Worm (Caenorhabditis elegans) whole organism, L4 larva: ENCODE measurements around the gene R102.8.

ENCODE experiments used
- F44E2.7 ChIP-seq: fragments of 200-800 bp; sonication (Bioruptor generic); IDR thresholded peaks from 2 replicates; pipeline ENCODE4 v2.1.2; 2022; ENCODE audit warnings: missing genetic modification characterization, missing compliant biosample characterization
- R02D3.7 ChIP-seq: fragments of 150-350 bp; sonication (generic microtip); optimal IDR thresholded peaks from 3 replicates; lab custom pipeline; 2014; ENCODE audit warnings: missing biosample characterization, missing genetic modification characterization
- T20F7.1 ChIP-seq: fragments of 200-800 bp; sonication (Bioruptor generic); optimal IDR thresholded peaks from 2 replicates; lab custom pipeline; 2018; ENCODE audit warnings: mild to moderate bottlenecking, missing genetic modification characterization, missing compliant biosample characterization
- Y48G9A.11 ChIP-seq: fragments of 200-800 bp; sonication (Bioruptor generic); IDR thresholded peaks from 2 replicates; pipeline ENCODE4 v1.3.6; 2022; ENCODE audit warnings: missing genetic modification reagents, missing genetic modification characterization, missing compliant biosample characterization
- aha-1 ChIP-seq: fragments of 150-350 bp; peaks from one replicate; lab custom pipeline; 2014; ENCODE audit warnings: missing biosample characterization, missing genetic modification characterization
- arid-1 ChIP-seq: fragments of 200-800 bp; sonication (Bioruptor generic); conservative IDR thresholded peaks from 2 replicates; pipeline ENCODE4 v1.3.6; 2022; ENCODE audit warnings: missing genetic modification reagents, missing genetic modification characterization, missing compliant biosample characterization
- daf-16 ChIP-seq, 3 experiments: sonication (generic microtip); optimal IDR thresholded peaks; 2 replicates each; lab custom pipeline; 2016 to 2017; ENCODE audit warnings: missing genetic modification characterization in 3 of 3, missing genetic modification reagents in 3 of 3, mild to moderate bottlenecking in 2 of 3, missing compliant biosample characterization in 2 of 3, missing biosample characterization in 1 of 3, moderate library complexity in 1 of 3
- dmd-6 ChIP-seq: fragments of 200-800 bp; sonication (Bioruptor generic); IDR thresholded peaks from 2 replicates; pipeline ENCODE4 v1.3.6; 2022; ENCODE audit warnings: missing genetic modification reagents, missing genetic modification characterization, missing compliant biosample characterization
- dmd-9 ChIP-seq: fragments of 200-800 bp; sonication (Bioruptor generic); IDR thresholded peaks from 2 replicates; pipeline ENCODE4 v1.3.6; 2022; ENCODE audit warnings: missing genetic modification reagents, missing genetic modification characterization, missing compliant biosample characterization
- dpl-1 ChIP-seq: fragments of 150-350 bp; optimal IDR thresholded peaks from 2 replicates; lab custom pipeline; 2014; ENCODE audit warnings: missing biosample characterization, missing genetic modification reagents, missing genetic modification characterization
- egl-43 ChIP-seq: fragments of 200-800 bp; sonication (Bioruptor generic); IDR thresholded peaks from 2 replicates; pipeline ENCODE4 v1.3.6; 2022; ENCODE audit warnings: missing genetic modification reagents, missing genetic modification characterization, missing compliant biosample characterization
- fkh-10 ChIP-seq: fragments of 150-350 bp; optimal IDR thresholded peaks from 2 replicates; lab custom pipeline; 2014; ENCODE audit warnings: missing biosample characterization, missing genetic modification reagents, missing genetic modification characterization
- hlh-11 ChIP-seq: fragments of 200-800 bp; sonication (Bioruptor generic); optimal IDR thresholded peaks from 2 replicates; lab custom pipeline; 2018; ENCODE audit warnings: mild to moderate bottlenecking, missing genetic modification characterization, missing compliant biosample characterization
- hlh-30 ChIP-seq: sonication (generic microtip); optimal IDR thresholded peaks from 2 replicates; lab custom pipeline; 2017; ENCODE audit warnings: antibody characterized with exemption, mild to moderate bottlenecking, missing genetic modification characterization, missing compliant biosample characterization; ENCODE audit not compliant: insufficient read depth
- hmg-1.1 ChIP-seq: fragments of 200-800 bp; sonication (Bioruptor generic); IDR thresholded peaks from 2 replicates; pipeline ENCODE4 v1.3.6; 2022; ENCODE audit warnings: missing genetic modification reagents, missing genetic modification characterization, missing compliant biosample characterization
- jun-1 ChIP-seq: fragments of 150-350 bp; optimal IDR thresholded peaks from 2 replicates; lab custom pipeline; 2014; ENCODE audit warnings: missing biosample characterization, missing genetic modification reagents, missing genetic modification characterization
- lin-13 ChIP-seq: fragments of 150-350 bp; optimal IDR thresholded peaks from 2 replicates; lab custom pipeline; 2014; ENCODE audit warnings: missing biosample characterization, missing genetic modification reagents, missing genetic modification characterization
- lin-15B ChIP-seq: fragments of 150-350 bp; sonication (generic microtip); optimal IDR thresholded peaks from 3 replicates; lab custom pipeline; 2014; ENCODE audit warnings: missing biosample characterization, missing genetic modification characterization
- lsy-2 ChIP-seq, 2 experiments: fragments of 150-350 bp in 1 of 2; sonication (generic microtip) in 1 of 2; optimal IDR thresholded peaks; 2 replicates each; lab custom pipeline; 2014 to 2017; ENCODE audit warnings: missing biosample characterization in 2 of 2, missing genetic modification characterization in 2 of 2
- mdl-1 ChIP-seq, 2 experiments: fragments of 150-350 bp in 1 of 2; sonication (generic microtip) in 1 of 2; optimal IDR thresholded peaks; 2 replicates each; lab custom pipeline; 2014 to 2017; ENCODE audit warnings: missing biosample characterization in 2 of 2, missing genetic modification characterization in 2 of 2
- mes-2 ChIP-seq: sonication (generic microtip); optimal IDR thresholded peaks from 2 replicates; lab custom pipeline; 2016; ENCODE audit warnings: missing genotype, mild to moderate bottlenecking, missing genetic modification characterization, missing compliant biosample characterization; ENCODE audit not compliant: poor library complexity, severe bottlenecking
- nhr-237 ChIP-seq: sonication (generic microtip); optimal IDR thresholded peaks from 2 replicates; lab custom pipeline; 2017; ENCODE audit warnings: missing biosample characterization, missing genetic modification characterization
- nhr-25 ChIP-seq: sonication (generic microtip); optimal IDR thresholded peaks from 2 replicates; lab custom pipeline; 2017; ENCODE audit warnings: missing genetic modification characterization, mild to moderate bottlenecking, missing compliant biosample characterization, antibody characterized with exemption, moderate library complexity, borderline replicate concordance; ENCODE audit not compliant: insufficient read depth
- nhr-6 ChIP-seq: fragments of 150-350 bp; optimal IDR thresholded peaks from 2 replicates; lab custom pipeline; 2014; ENCODE audit warnings: missing biosample characterization, missing genetic modification characterization
- php-3 ChIP-seq: fragments of 200-800 bp; sonication (Bioruptor generic); IDR thresholded peaks from 2 replicates; pipeline ENCODE4 v1.3.6; 2022; ENCODE audit warnings: missing genetic modification reagents, missing genetic modification characterization, missing compliant biosample characterization
- pqm-1 ChIP-seq: sonication (generic microtip); optimal IDR thresholded peaks from 2 replicates; lab custom pipeline; 2017; ENCODE audit warnings: missing biosample characterization, missing genetic modification characterization
- rbr-2 ChIP-seq: sonication (generic microtip); optimal IDR thresholded peaks from 2 replicates; lab custom pipeline; 2016; ENCODE audit warnings: missing genotype, missing genetic modification characterization, missing compliant biosample characterization
- spr-3 ChIP-seq: fragments of 200-800 bp; sonication (Bioruptor generic); optimal IDR thresholded peaks from 2 replicates; lab custom pipeline; 2018; ENCODE audit warnings: mild to moderate bottlenecking, missing genetic modification characterization, missing compliant biosample characterization
- unc-130 ChIP-seq: sonication (generic microtip); optimal IDR thresholded peaks from 2 replicates; lab custom pipeline; 2016; ENCODE audit warnings: missing genetic modification reagents, missing genetic modification characterization, missing compliant biosample characterization
- unc-62 ChIP-seq, 3 experiments: fragments of 150-350 bp in 1 of 3; sonication (generic microtip); optimal IDR thresholded peaks in 2 of 3; peaks in 1 of 3; 1 replicate in 1 of 3; 2 replicates in 2 of 3; lab custom pipeline; 2014 to 2017; ENCODE audit warnings: missing biosample characterization in 3 of 3, missing genetic modification characterization in 3 of 3, missing genetic modification reagents in 3 of 3, missing genotype in 1 of 3
- zag-1 ChIP-seq: fragments of 150-350 bp; optimal IDR thresholded peaks from 2 replicates; lab custom pipeline; 2014; ENCODE audit warnings: missing biosample characterization, missing genetic modification characterization

Gene R102.8

ce11 chrIV:10690139-10690538 is at the start of gene R102.8:
TSS of gene R102.8 (minus strand) at chrIV:10690239.
- no peak for TF ChIP-seq egl-43 (GFP tag; lab: Robert Waterston, UW)
- no peak for TF ChIP-seq zag-1 (tag; lab: Kevin White, UChicago)
- peak in 1 of 2 experiments; percentile 70 for TF ChIP-seq unc-62 (GFP tag; optimal IDR thresholded peaks at IDR 0.05 in 1 of 2; lab: Kevin White, UChicago)
- TF ChIP-seq unc-62 (tag; optimal IDR thresholded peaks at IDR 0.05; lab: Kevin White, UChicago): no peak
- TF ChIP-seq nhr-25: no peak

DNA sequence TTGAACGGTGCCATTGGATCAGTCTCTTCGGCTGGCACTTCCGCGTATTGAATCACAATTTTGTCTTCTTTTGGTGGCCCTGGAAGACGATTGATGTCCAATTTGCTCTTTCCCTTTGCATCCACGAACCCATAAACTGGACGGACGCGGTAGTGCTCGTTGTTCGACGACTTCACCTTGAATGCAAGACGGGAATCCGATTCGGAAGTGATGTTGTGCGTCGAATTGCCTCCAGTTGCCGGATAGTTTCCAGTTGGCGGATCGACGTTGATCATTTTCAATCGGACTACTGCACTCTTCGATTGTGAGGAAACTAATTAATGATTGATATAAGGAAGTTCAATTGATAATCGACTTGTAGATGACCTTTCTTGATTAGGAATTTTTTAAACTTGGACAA is 48.3 kb upstream of the R102.8 start, which contains the start of gene ssp-34:
Gene ssp-34 (minus strand): TSS at position 275 of the 400 bp plus-strand sequence.
- TF ChIP-seq unc-62 (GFP tag; optimal IDR thresholded peaks at IDR 0.05 in 1 of 2; lab: Kevin White, UChicago) (peak in 1 of 2 experiments; percentile 91), unc-62 (tag; optimal IDR thresholded peaks at IDR 0.05; lab: Kevin White, UChicago) (no peak), nhr-237 (tag; lab: Kevin White, UChicago) (no peak), php-3 (GFP tag; lab: Robert Waterston, UW) (no peak), mes-2 (tag; lab: Kevin White, UChicago) (no peak), dmd-9 (GFP tag; lab: Robert Waterston, UW) (no peak)

- TF ChIP-seq pqm-1 (no peak), unc-62 (GFP tag; optimal IDR thresholded peaks at IDR 0.05 in 1 of 2; lab: Kevin White, UChicago) (no peak), unc-62 (tag; optimal IDR thresholded peaks at IDR 0.05; lab: Kevin White, UChicago) (no peak), arid-1 (GFP tag; lab: Robert Waterston, UW) (no peak), spr-3 (GFP tag; lab: Kevin White, UChicago) (no peak), aha-1 (tag; lab: Kevin White, UChicago) (no peak), R02D3.7 (tag; lab: Kevin White, UChicago) (no peak)
- TF ChIP-seq, all 104 proteins: peak for 0
Observed at ce11 chrIV:10737011-10737553, 47.0 kb upstream of the R102.8 start, which contains the start of gene grl-21. TSS of gene grl-21 (plus strand) at chrIV:10737474.

DNA sequence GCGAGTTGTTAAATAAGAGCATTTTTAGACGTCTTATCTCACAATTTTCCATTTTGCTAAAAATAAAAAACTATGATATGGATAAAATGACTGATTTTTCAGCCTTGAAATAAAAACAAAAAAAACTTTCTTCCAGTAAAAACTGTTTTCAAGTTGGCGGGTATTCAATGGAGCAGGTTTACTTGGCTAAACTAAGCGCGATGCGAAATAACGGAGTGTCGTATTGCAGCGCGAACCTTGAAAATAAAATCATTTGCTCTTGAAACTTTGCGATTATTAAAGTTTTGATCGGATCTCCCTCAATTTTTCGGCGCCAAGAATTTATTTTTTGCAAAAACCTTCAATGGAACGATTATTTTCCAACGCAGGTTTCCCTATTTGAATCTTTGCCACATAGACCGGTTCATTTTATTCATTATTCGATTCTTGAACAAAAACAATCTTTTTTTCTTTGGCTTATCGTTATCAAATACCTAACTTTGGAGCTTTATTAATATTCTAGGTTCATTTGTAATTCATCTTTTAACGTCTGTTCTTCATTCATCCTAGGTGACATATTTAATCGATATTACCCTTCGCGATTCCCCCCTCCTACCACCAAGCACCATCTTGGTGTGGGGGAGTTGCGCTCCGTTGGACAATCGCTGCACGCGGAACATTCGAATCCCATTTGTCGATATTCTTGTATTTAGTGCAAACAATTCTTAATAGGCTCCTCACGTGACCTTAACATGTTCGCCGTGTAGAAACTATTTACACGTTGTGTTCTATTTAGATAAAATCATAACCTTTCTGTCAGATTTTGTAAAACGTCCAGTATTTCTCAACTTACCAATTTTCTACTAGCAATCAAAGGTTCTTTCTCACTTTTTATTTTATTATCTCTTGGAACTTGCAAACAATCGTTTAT is 44.7 kb upstream of the R102.8 start, which contains the start of the genes orc-5 and cyb-1:
Gene orc-5 (minus strand): TSS at position 62 of the 910 bp plus-strand sequence.
Gene cyb-1 (plus strand): TSS at position 690 of the 910 bp plus-strand sequence.
- TF ChIP-seq F44E2.7 (GFP tag; lab: Robert Waterston, UW): no peak
- peak; percentile 99 for TF ChIP-seq T20F7.1 (GFP tag; lab: Kevin White, UChicago)
- TF ChIP-seq dpl-1: peak; percentile 96
- TF ChIP-seq lin-15B (tag; lab: Kevin White, UChicago): peak; percentile 39
- TF ChIP-seq fkh-10 (GFP tag; lab: Kevin White, UChicago): no peak
- peak in 1 of 2 experiments; percentile 85 for TF ChIP-seq lsy-2 (tag; optimal IDR thresholded peaks at IDR 0.05; lab: Kevin White, UChicago)
- no peak for TF ChIP-seq nhr-237 (tag; lab: Kevin White, UChicago)
- peak; percentile 21 for TF ChIP-seq lin-13
- peak; percentile 94 for TF ChIP-seq aha-1 (tag; lab: Kevin White, UChicago)
- TF ChIP-seq daf-16 (GFP tag; optimal IDR thresholded peaks at IDR 0.05; lab: Kevin White, UChicago): no peak
- peak; percentile 44 for TF ChIP-seq daf-16 (tag; optimal IDR thresholded peaks at IDR 0.05; lab: Kevin White, UChicago)
- peak; percentile 9 for TF ChIP-seq hlh-11
- TF ChIP-seq mdl-1 (tag; optimal IDR thresholded peaks at IDR 0.05; lab: Kevin White, UChicago): peak in 1 of 2 experiments; percentile 8
- peak in 1 of 2 experiments; percentile 92 for TF ChIP-seq unc-62 (GFP tag; optimal IDR thresholded peaks at IDR 0.05 in 1 of 2; lab: Kevin White, UChicago)
- no peak for TF ChIP-seq unc-62 (tag; optimal IDR thresholded peaks at IDR 0.05; lab: Kevin White, UChicago)
- TF ChIP-seq hmg-1.1 (GFP tag; lab: Robert Waterston, UW): peak; percentile 51
- TF ChIP-seq Y48G9A.11: peak; percentile 91
- peak; percentile 87 for TF ChIP-seq mes-2 (tag; lab: Kevin White, UChicago)
- TF ChIP-seq dmd-6 (GFP tag; lab: Robert Waterston, UW): peak; percentile 22; the same call in 1 of the 2 replicates
- TF ChIP-seq hlh-30 (tag; lab: Kevin White, UChicago): peak; percentile 72
- TF ChIP-seq nhr-6: peak; percentile 67
- TF ChIP-seq unc-130: peak; percentile 0
- no peak for TF ChIP-seq rbr-2
- no peak for TF ChIP-seq jun-1 (tag; lab: Kevin White, UChicago)
